Fruit fly (Drosophila melanogaster) S2 (cell line): ENCODE measurements around the gene CG6891.

Source experiments
- CG8478 ChIP-seq: fragments of >200 bp; optimal IDR thresholded peaks from 2 replicates; lab custom pipeline; 2018
- CTCF ChIP-seq, 2 experiments: fragments of >200 bp; optimal IDR thresholded peaks; 2 replicates each; lab custom pipeline; 2018

- TF ChIP-seq CTCF (optimal IDR thresholded peaks at IDR 0.05; lab: Kevin White, UChicago) (no peak), CG8478 (no peak)
These were observed 4.6 kb downstream of the CG6891 start for dm6 chrX:18779662-18780061.
